Worm (Caenorhabditis elegans) whole organism, L4 larva: ENCODE measurements around the gene drr-2.

Source experiments
- Y48G9A.11 ChIP-seq: fragments of 200-800 bp; sonication (Bioruptor generic); IDR thresholded peaks from 2 replicates; pipeline ENCODE4 v1.3.6; 2022; ENCODE audit warnings: missing genetic modification reagents, missing genetic modification characterization, missing compliant biosample characterization
- dpl-1 ChIP-seq: fragments of 150-350 bp; optimal IDR thresholded peaks from 2 replicates; lab custom pipeline; 2014; ENCODE audit warnings: missing biosample characterization, missing genetic modification reagents, missing genetic modification characterization
- fkh-10 ChIP-seq: fragments of 150-350 bp; optimal IDR thresholded peaks from 2 replicates; lab custom pipeline; 2014; ENCODE audit warnings: missing biosample characterization, missing genetic modification reagents, missing genetic modification characterization
- lir-3 ChIP-seq: sonication (generic microtip); optimal IDR thresholded peaks from 2 replicates; lab custom pipeline; 2016; ENCODE audit warnings: mild to moderate bottlenecking, missing genetic modification characterization, missing compliant biosample characterization
- mdl-1 ChIP-seq, 2 experiments: fragments of 150-350 bp in 1 of 2; sonication (generic microtip) in 1 of 2; optimal IDR thresholded peaks; 2 replicates each; lab custom pipeline; 2014 to 2017; ENCODE audit warnings: missing biosample characterization in 2 of 2, missing genetic modification characterization in 2 of 2
- nhr-237 ChIP-seq: sonication (generic microtip); optimal IDR thresholded peaks from 2 replicates; lab custom pipeline; 2017; ENCODE audit warnings: missing biosample characterization, missing genetic modification characterization
- pha-4 ChIP-seq, 2 experiments: fragments of 150-350 bp in 1 of 2; fragments of 200-800 bp in 1 of 2; sonication (Bioruptor generic) in 1 of 2; IDR thresholded peaks in 1 of 2; optimal IDR thresholded peaks in 1 of 2; 2 replicates each; pipeline versions ENCODE4 v1.3.6 to Lab custom; 2014 to 2022; ENCODE audit warnings: missing genetic modification characterization in 2 of 2, missing genetic modification reagents in 2 of 2, missing biosample characterization in 1 of 2, missing compliant biosample characterization in 1 of 2
- sdz-12 ChIP-seq: fragments of 200-800 bp; sonication (Bioruptor generic); optimal IDR thresholded peaks from 2 replicates; lab custom pipeline; 2018; ENCODE audit warnings: mild to moderate bottlenecking, missing genetic modification characterization, missing compliant biosample characterization

DNA sequence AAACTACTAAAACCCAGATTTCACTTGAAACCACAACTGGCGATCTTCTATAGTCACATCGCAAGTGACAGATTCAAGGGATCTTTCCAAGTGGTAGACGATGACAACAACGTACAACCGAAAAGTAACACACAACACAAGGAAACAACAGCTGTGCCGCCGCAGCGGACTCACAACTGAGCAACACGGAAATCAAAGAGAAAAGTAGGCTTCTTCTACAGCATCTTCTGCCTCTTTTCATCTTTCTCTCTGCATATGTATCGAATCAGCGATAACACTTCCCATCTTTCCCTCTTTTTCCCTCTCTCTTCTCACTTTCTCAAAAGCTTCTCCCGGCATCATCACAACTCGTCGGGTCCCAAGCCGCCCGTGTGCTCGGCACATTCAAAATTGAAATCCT lies 26.6 kb downstream of the drr-2 start, which contains the start of gene T12D8.9:
- no peak for TF ChIP-seq lir-3
- TF ChIP-seq sdz-12 (GFP tag; lab: Kevin White, UChicago) = no peak
- TF ChIP-seq nhr-237 (tag; lab: Kevin White, UChicago) = no peak
- TF ChIP-seq mdl-1 (tag; optimal IDR thresholded peaks at IDR 0.05; lab: Kevin White, UChicago) = no peak
- TF ChIP-seq dpl-1 (GFP tag; lab: Kevin White, UChicago) = no peak
- no peak for TF ChIP-seq Y48G9A.11 (GFP tag; lab: Robert Waterston, UW)
- TF ChIP-seq fkh-10 (GFP tag; lab: Kevin White, UChicago) = no peak
- TF ChIP-seq pha-4 (GFP tag; IDR thresholded peaks at IDR 0.05; lab: Robert Waterston, UW) = no peak
- no peak for TF ChIP-seq pha-4 (tag; optimal IDR thresholded peaks at IDR 0.05; lab: Kevin White, UChicago)
